Worm (Caenorhabditis elegans): ENCODE measurements around the gene C44B11.6.

Gene C44B11.6

ce11 chrIII:3106301-3106700 lies 46.6 kb upstream of the C44B11.6 start:
- TF ChIP-seq zag-1 (tag; optimal IDR thresholded peaks at IDR 0.05) (no peak), nhr-85 (tag) (peak; percentile 2), dsc-1 (tag; optimal IDR thresholded peaks at IDR 0.05) (no peak), ceh-88 (GFP tag; IDR thresholded peaks at IDR 0.05) (no peak)

DNA sequence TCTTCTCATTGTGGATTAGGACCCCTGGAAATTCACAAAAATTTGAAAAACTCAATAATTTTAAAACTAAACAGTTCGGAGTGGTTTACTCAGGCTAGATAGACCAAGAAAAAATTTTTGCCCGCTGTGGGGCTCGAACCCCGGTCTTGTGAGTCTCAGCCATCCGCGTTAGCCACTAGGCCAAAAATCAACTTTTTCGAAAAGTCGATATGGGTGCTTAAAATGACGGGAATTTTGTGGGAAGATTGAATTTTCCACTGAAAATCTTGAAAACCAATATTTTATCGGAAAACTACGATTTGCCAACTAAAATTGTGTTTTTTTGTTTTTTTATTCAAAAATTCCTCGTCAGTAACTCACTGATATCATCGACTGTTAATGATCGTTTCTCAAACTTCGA lies 45.4 kb upstream of the C44B11.6 start:
- TF ChIP-seq nhr-85 (tag) (peak; percentile 6), nhr-77 (tag; optimal IDR thresholded peaks at IDR 0.05) (no peak)

ce11 chrIII:3108804-3109203 lies 44.1 kb upstream of the C44B11.6 start:
- TF ChIP-seq nhr-12 (tag; optimal IDR thresholded peaks at IDR 0.05) (no peak), lsy-2 (tag; optimal IDR thresholded peaks at IDR 0.05) (no peak), C34B4.2 (tag; optimal IDR thresholded peaks at IDR 0.05) (no peak), xbp-1 (tag; optimal IDR thresholded peaks at IDR 0.05) (no peak), lin-39 (tag; optimal IDR thresholded peaks at IDR 0.05) (no peak), hlh-17 (GFP tag; optimal IDR thresholded peaks at IDR 0.05; ENCODE audit: borderline replicate concordance) (no peak), nhr-19 (GFP tag; conservative IDR thresholded peaks at IDR 0.05) (no peak), ceh-8 (GFP tag; optimal IDR thresholded peaks at IDR 0.05) (no peak), C16A3.4 (tag; optimal IDR thresholded peaks at IDR 0.05) (no peak), lir-3 (tag; optimal IDR thresholded peaks at IDR 0.05; ENCODE audit: poor library complexity) (no peak), nhr-20 (tag; optimal IDR thresholded peaks at IDR 0.05) (no peak), pqm-1 (tag; optimal IDR thresholded peaks at IDR 0.05) (no peak), aly-2 (tag; optimal IDR thresholded peaks at IDR 0.05) (no peak), Y116A8C.19 (tag; optimal IDR thresholded peaks at IDR 0.05; ENCODE audit: borderline replicate concordance) (no peak), C04F5.9 (tag; optimal IDR thresholded peaks at IDR 0.05) (no peak), vab-15 (tag; optimal IDR thresholded peaks at IDR 0.05) (no peak), ama-1 (optimal IDR thresholded peaks at IDR 0.05) (no peak), aha-1 (tag; optimal IDR thresholded peaks at IDR 0.05) (no peak), swsn-7 (tag; optimal IDR thresholded peaks at IDR 0.05) (no peak)

ce11 chrIII:3109564-3109963 lies 43.4 kb upstream of the C44B11.6 start:
- TF ChIP-seq ceh-8 (GFP tag; optimal IDR thresholded peaks at IDR 0.05) (no peak), ztf-4 (tag; optimal IDR thresholded peaks at IDR 0.05) (no peak), skn-1 (tag; optimal IDR thresholded peaks at IDR 0.05) (no peak), nhr-76 (tag; optimal IDR thresholded peaks at IDR 0.05) (no peak), unc-98 (GFP tag; IDR thresholded peaks at IDR 0.05) (no peak), nhr-71 (tag; optimal IDR thresholded peaks at IDR 0.05) (no peak), dsc-1 (tag; optimal IDR thresholded peaks at IDR 0.05) (no peak), nhr-47 (tag; optimal IDR thresholded peaks at IDR 0.05) (no peak), sptf-1 (tag; optimal IDR thresholded peaks at IDR 0.05) (no peak), zag-1 (tag; optimal IDR thresholded peaks at IDR 0.05) (no peak)

DNA sequence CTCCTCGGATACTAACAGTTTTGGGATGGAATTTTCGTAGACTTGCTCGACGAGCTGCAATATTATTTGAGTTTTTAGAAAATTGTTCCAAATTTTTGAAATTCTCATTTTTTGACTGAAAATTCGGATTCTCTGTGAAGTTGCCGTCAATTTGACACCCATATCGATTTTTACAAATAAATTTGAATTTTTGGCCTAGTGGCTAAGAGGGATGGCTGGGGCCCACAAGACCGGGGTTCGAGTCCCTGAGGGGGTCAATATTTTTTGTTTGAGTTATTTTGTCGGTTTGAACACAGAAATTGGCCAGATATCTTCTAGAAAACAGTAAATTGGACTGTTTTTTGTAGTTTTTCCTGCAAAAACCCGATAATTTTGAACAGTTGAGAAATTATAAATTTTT lies 42.3 kb upstream of the C44B11.6 start:
- no peak for TF ChIP-seq tbx-2 (tag; optimal IDR thresholded peaks at IDR 0.05)
- TF ChIP-seq egl-27 (tag; optimal IDR thresholded peaks at IDR 0.05) = no peak
- TF ChIP-seq lir-3 (tag; optimal IDR thresholded peaks at IDR 0.05; ENCODE audit: poor library complexity) = no peak
- no peak for TF ChIP-seq sup-37 (GFP tag; optimal IDR thresholded peaks at IDR 0.05)
- TF ChIP-seq fkh-8 (tag; optimal IDR thresholded peaks at IDR 0.05) = no peak
- TF ChIP-seq pax-3 (tag; optimal IDR thresholded peaks at IDR 0.05) = no peak
- no peak for TF ChIP-seq hlh-4 (tag; optimal IDR thresholded peaks at IDR 0.05)
- no peak for TF ChIP-seq aha-1 (tag; optimal IDR thresholded peaks at IDR 0.05)
- no peak for TF ChIP-seq vab-15 (tag; optimal IDR thresholded peaks at IDR 0.05)
- no peak for TF ChIP-seq fkh-4 (tag; optimal IDR thresholded peaks at IDR 0.05; ENCODE audit: borderline replicate concordance)
- no peak for TF ChIP-seq zip-4 (GFP tag; optimal IDR thresholded peaks at IDR 0.05)
- no peak for TF ChIP-seq lin-35 (GFP tag; optimal IDR thresholded peaks at IDR 0.05)
- no peak for TF ChIP-seq unc-130 (tag; optimal IDR thresholded peaks at IDR 0.05)

All from whole organism, L1 larva.